Fruit fly (Drosophila melanogaster): ENCODE results near the gene PGRP-LE.
A peak's percentile ranks its signal among the peaks of the same experiment; 100 is the strongest.

DNA sequence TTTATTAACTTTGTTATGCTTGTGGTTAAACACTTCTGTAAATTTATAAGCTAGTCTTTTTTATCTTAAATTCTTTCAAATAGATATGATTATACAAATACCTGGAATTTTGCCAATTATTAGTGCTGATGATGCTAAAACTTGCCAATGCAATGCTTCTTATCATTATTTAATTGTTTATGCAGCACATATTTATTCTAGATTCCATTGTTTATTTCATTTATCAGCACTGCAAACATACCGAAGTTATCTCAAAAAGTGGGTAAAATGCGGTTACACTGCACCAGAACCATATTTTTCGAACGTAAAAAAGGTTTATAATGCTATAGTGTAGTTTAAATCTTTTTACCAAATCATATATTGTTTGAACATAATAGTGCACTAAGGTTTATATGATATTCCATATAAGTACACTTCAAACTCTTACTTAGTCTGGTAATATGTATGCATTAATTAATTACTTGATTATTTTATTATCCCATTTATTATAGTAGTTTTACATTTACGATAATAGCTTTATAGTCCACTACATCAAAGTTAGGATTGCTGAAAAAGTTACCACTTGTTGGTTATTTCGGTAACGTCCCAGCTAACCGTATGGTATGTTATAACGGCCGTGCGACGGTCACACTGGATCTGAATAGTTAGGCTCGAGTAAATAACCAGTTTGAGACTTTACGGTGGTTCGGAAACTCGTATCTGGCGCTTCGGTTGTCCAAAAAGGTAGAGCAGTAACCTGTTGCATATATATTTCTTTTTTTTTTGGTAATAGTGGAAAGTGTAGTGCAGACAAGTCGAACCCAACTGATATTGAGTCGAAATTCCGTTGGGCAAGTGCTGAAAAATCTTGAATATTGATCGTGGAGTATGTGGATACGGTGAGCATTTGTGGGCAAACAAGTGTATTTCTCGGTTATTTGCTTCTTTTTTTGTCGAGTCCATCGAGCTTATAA is 15.2 kb downstream of the PGRP-LE start, which contains the start of gene Rhp:
- TF ChIP-seq cic (GFP tag; optimal IDR thresholded peaks at IDR 0.05) (peak; percentile 70), CG5204 (GFP tag; optimal IDR thresholded peaks at IDR 0.05) (no peak), tj (GFP tag; optimal IDR thresholded peaks at IDR 0.05) (peak; percentile 68), CG1620 (GFP tag; optimal IDR thresholded peaks at IDR 0.05) (peak; percentile 20), CG11617 (GFP tag; optimal IDR thresholded peaks at IDR 0.05) (peak; percentile 62), kay (GFP tag; ENCODE audit: borderline replicate concordance) (no peak), Mnt (GFP tag; optimal IDR thresholded peaks at IDR 0.05) (peak; percentile 47)

Measured in whole organism, adult.